Worm (Caenorhabditis elegans) whole organism, mixed stage, embryonic: ENCODE measurements around the gene K10H10.9.

Source experiments
- blmp-1 ChIP-seq: fragments of 150-350 bp; optimal IDR thresholded peaks from 2 replicates; lab custom pipeline; 2014; ENCODE audit warnings: missing biosample characterization, missing genetic modification characterization
- elt-1 ChIP-seq: sonication (generic microtip); optimal IDR thresholded peaks from 2 replicates; lab custom pipeline; 2017; ENCODE audit warnings: missing genetic modification characterization, mild to moderate bottlenecking, missing compliant biosample characterization, antibody characterized with exemption, moderate library complexity, borderline replicate concordance; ENCODE audit not compliant: insufficient read depth
- hlh-1 ChIP-seq: fragments of 150-350 bp; optimal IDR thresholded peaks from 2 replicates; lab custom pipeline; 2014; ENCODE audit warnings: missing biosample characterization, missing genetic modification reagents, missing genetic modification characterization
- nhr-12 ChIP-seq: fragments of 150-350 bp; optimal IDR thresholded peaks from 2 replicates; lab custom pipeline; 2014; ENCODE audit warnings: missing biosample characterization, missing genetic modification characterization
- nhr-237 ChIP-seq: fragments of 150-350 bp; optimal IDR thresholded peaks from 2 replicates; lab custom pipeline; 2014; ENCODE audit warnings: missing biosample characterization, missing genetic modification characterization
- sptf-1 ChIP-seq: sonication (generic microtip); optimal IDR thresholded peaks from 2 replicates; lab custom pipeline; 2017; ENCODE audit warnings: mild to moderate bottlenecking, missing genetic modification characterization, moderate library complexity, missing compliant biosample characterization

DNA sequence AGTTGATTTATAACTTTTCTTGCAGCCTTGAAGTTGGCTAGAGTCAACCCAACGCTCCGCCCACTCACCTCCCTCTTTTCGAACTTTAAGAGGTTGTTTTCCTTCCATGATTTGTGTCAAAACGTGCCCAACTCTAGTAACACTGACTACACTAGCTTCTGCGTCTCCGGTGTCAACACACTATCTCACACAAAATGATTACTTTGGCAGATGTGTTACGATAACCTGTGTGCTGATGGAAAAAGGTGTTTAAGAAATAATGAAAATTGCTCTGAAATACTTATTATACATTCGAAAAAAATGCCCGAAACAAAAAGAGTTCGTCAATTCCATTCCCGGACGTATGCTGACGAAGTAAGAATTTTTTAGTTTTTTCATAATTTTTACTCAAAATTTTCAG, 11.9 kb downstream of the K10H10.9 start, which contains the start of gene K10H10.6:
- TF ChIP-seq blmp-1 (tag; lab: Kevin White, UChicago) (no peak), hlh-1 (tag; lab: Kevin White, UChicago) (no peak), nhr-237 (tag; lab: Kevin White, UChicago) (no peak), nhr-12 (tag; lab: Kevin White, UChicago) (no peak), elt-1 (tag; lab: Kevin White, UChicago) (no peak), sptf-1 (no peak)
